Fruit fly (Drosophila melanogaster): ENCODE results near the gene CG11313.

Gene CG11313

dm6 chr3R:30758725-30759714 is 28.1 kb upstream of the CG11313 start (continued):
- TF ChIP-seq Xrp1 (GFP tag; IDR thresholded peaks at IDR 0.05) (peak; percentile 43; the same call in 1 of the 2 replicates), z (GFP tag; IDR thresholded peaks at IDR 0.05) (0 out of 3 replicates have a peak, but pooled peaks have one; percentile 37), D (optimal IDR thresholded peaks at IDR 0.05) (no peak), D (GFP tag; optimal IDR thresholded peaks at IDR 0.05) (peak; percentile 44), CG17829 (tag; optimal IDR thresholded peaks at IDR 0.05) (peak; percentile 22), CG7963 (GFP tag; IDR thresholded peaks at IDR 0.05; ENCODE audit: partially characterized antibody) (no peak), CG6654 (GFP tag; optimal IDR thresholded peaks at IDR 0.05) (no peak), Asciz (GFP tag; optimal IDR thresholded peaks at IDR 0.05) (peak; percentile 8), CTCF (GFP tag; optimal IDR thresholded peaks at IDR 0.05) (peak; percentile 39), oc (tag; optimal IDR thresholded peaks at IDR 0.05) (peak; percentile 72), CG5245 (GFP tag; optimal IDR thresholded peaks at IDR 0.05) (no peak), CG30020 (tag; optimal IDR thresholded peaks at IDR 0.05) (no peak), CG8290 (GFP tag; optimal IDR thresholded peaks at IDR 0.05) (no peak), CG8290 (tag; optimal IDR thresholded peaks at IDR 0.05) (no peak), CG11456 (GFP tag; IDR thresholded peaks at IDR 0.05) (no peak), Ada2b (GFP tag; IDR thresholded peaks at IDR 0.05) (no peak), so (GFP tag; IDR thresholded peaks at IDR 0.05) (no peak), CG12769 (tag; optimal IDR thresholded peaks at IDR 0.05) (no peak), Ravus (GFP tag; IDR thresholded peaks at IDR 0.05) (no peak), lov (optimal IDR thresholded peaks at IDR 0.05) (no peak), lov (GFP tag; IDR thresholded peaks at IDR 0.05) (peak; percentile 60; the same call in 1 of the 3 replicates), grn (GFP tag; optimal IDR thresholded peaks at IDR 0.05) (no peak), rib (GFP tag; IDR thresholded peaks at IDR 0.05) (no peak), br (optimal IDR thresholded peaks at IDR 0.05) (no peak), ci (GFP tag; IDR thresholded peaks at IDR 0.05) (peak; percentile 62; the same call in 1 of the 3 replicates), CG7372 (GFP tag; IDR thresholded peaks at IDR 0.05) (no peak; the same call in 1 of the 2 replicates), vvl (GFP tag; IDR thresholded peaks at IDR 0.05) (peak; percentile 28; the same call in 1 of the 2 replicates), CG4617 (GFP tag; optimal IDR thresholded peaks at IDR 0.05; ENCODE audit: borderline replicate concordance) (no peak), jigr1 (GFP tag; IDR thresholded peaks at IDR 0.05) (no peak), CG4328 (GFP tag; optimal IDR thresholded peaks at IDR 0.05) (no peak), CG3726 (GFP tag; IDR thresholded peaks at IDR 0.05) (no peak), CG30403 (GFP tag; optimal IDR thresholded peaks at IDR 0.05) (no peak), Hey (tag; optimal IDR thresholded peaks at IDR 0.05) (peak; percentile 81), CG3838 (GFP tag; optimal IDR thresholded peaks at IDR 0.05) (no peak), Optix (GFP tag; IDR thresholded peaks at IDR 0.05) (peak; percentile 50; the same call in 1 of the 3 replicates), CG14050 (GFP tag; IDR thresholded peaks at IDR 0.05) (no peak), CG11398 (GFP tag; optimal IDR thresholded peaks at IDR 0.05) (no peak), CG15601 (tag; optimal IDR thresholded peaks at IDR 0.05) (no peak), sima (GFP tag; optimal IDR thresholded peaks at IDR 0.05) (no peak), crol (GFP tag; IDR thresholded peaks at IDR 0.05) (peak; percentile 80), Ets65A (GFP tag) (peak; percentile 10), nom (GFP tag; optimal IDR thresholded peaks at IDR 0.05) (no peak), CG13775 (GFP tag; optimal IDR thresholded peaks at IDR 0.05) (no peak), Nf-YA (GFP tag; IDR thresholded peaks at IDR 0.05) (no peak), odd (GFP tag; optimal IDR thresholded peaks at IDR 0.05) (no peak), CG8359 (GFP tag; optimal IDR thresholded peaks at IDR 0.05; ENCODE audit: borderline replicate concordance) (peak; percentile 5), yki (optimal IDR thresholded peaks at IDR 0.05) (no peak), ewg (GFP tag; optimal IDR thresholded peaks at IDR 0.05) (no peak), pros (GFP tag; optimal IDR thresholded peaks at IDR 0.05) (peak; percentile 95), dmrt99B (tag; optimal IDR thresholded peaks at IDR 0.05) (peak; percentile 6), CG1233 (GFP tag; optimal IDR thresholded peaks at IDR 0.05) (no peak)

Data from whole organism, embryonic.